Fruit fly (Drosophila melanogaster) whole organism, prepupa: Measurements from ENCODE around the gene Cp19.

Experiments
- Blimp-1 ChIP-seq: fragments of 200-800 bp; sonication (Bioruptor generic); optimal IDR thresholded peaks from 3 replicates; lab custom pipeline; 2017; ENCODE audit warnings: missing biosample characterization, missing genetic modification characterization, mild to moderate bottlenecking, moderate library complexity, missing genetic modification reagents
- CG10631 ChIP-seq: fragments of 200-800 bp; sonication (Bioruptor generic); optimal IDR thresholded peaks from 2 replicates; lab custom pipeline; 2016; ENCODE audit warnings: missing biosample characterization, missing genetic modification characterization
- CG11294 ChIP-seq: fragments of 200-800 bp; sonication (Bioruptor generic); IDR thresholded peaks from 2 replicates; pipeline ENCODE4 v1.3.6; 2022; ENCODE audit warnings: missing biosample characterization, missing genetic modification characterization
- CG11762 ChIP-seq: fragments of 200-800 bp; sonication (Bioruptor generic); optimal IDR thresholded peaks from 3 replicates; lab custom pipeline; 2016; ENCODE audit warnings: missing biosample characterization, missing genetic modification characterization; ENCODE audit not compliant: insufficient read depth
- CG1621 ChIP-seq: fragments of 200-800 bp; sonication (Bioruptor generic); optimal IDR thresholded peaks from 3 replicates; lab custom pipeline; 2018; ENCODE audit warnings: missing biosample characterization, mild to moderate bottlenecking, missing genetic modification characterization
- CG16779 ChIP-seq: fragments of 200-800 bp; sonication (Bioruptor generic); optimal IDR thresholded peaks from 3 replicates; lab custom pipeline; 2017; ENCODE audit warnings: missing biosample characterization, mild to moderate bottlenecking, missing genetic modification characterization
- CG3032 ChIP-seq: fragments of 200-800 bp; optimal IDR thresholded peaks from 2 replicates; lab custom pipeline; 2019; ENCODE audit warnings: missing biosample characterization, mild to moderate bottlenecking, missing genetic modification characterization, moderate library complexity
- CG31627 ChIP-seq: fragments of 200-800 bp; sonication (Bioruptor generic); optimal IDR thresholded peaks from 3 replicates; lab custom pipeline; 2016; ENCODE audit warnings: missing biosample characterization, missing genetic modification characterization
- CG32006 ChIP-seq: fragments of 200-800 bp; sonication (Bioruptor generic); optimal IDR thresholded peaks from 3 replicates; lab custom pipeline; 2017; ENCODE audit warnings: missing biosample characterization, mild to moderate bottlenecking, missing genetic modification characterization
- CG34406 ChIP-seq: fragments of 200-800 bp; sonication (Bioruptor generic); optimal IDR thresholded peaks from 3 replicates; lab custom pipeline; 2016; ENCODE audit warnings: missing biosample characterization, missing genetic modification characterization
- CG3919 ChIP-seq: fragments of 200-800 bp; sonication (Bioruptor generic); optimal IDR thresholded peaks from 3 replicates; lab custom pipeline; 2016; ENCODE audit warnings: missing biosample characterization, missing genetic modification characterization
- CG6163 ChIP-seq: fragments of 200-800 bp; sonication (Bioruptor generic); IDR thresholded peaks from 3 replicates; pipeline ENCODE4 v1.3.6; 2022; ENCODE audit warnings: missing biosample characterization, missing genetic modification characterization
- CG6792 ChIP-seq: fragments of 200-800 bp; sonication (Bioruptor generic); optimal IDR thresholded peaks from 3 replicates; lab custom pipeline; 2016; ENCODE audit warnings: missing biosample characterization, missing genetic modification characterization
- CG6854 ChIP-seq: fragments of 200-800 bp; sonication (Bioruptor generic); optimal IDR thresholded peaks from 2 replicates; lab custom pipeline; 2017; ENCODE audit warnings: missing biosample characterization, mild to moderate bottlenecking, missing genetic modification characterization
- CG8119 ChIP-seq: fragments of 200-800 bp; sonication (Bioruptor generic); IDR thresholded peaks from 3 replicates; pipeline ENCODE4 v1.3.6; 2022; ENCODE audit warnings: missing biosample characterization, missing genetic modification characterization
- CG8319 ChIP-seq: fragments of 200-800 bp; sonication (Bioruptor generic); optimal IDR thresholded peaks from 3 replicates; lab custom pipeline; 2016; ENCODE audit warnings: missing biosample characterization, missing genetic modification characterization
- CG9139 ChIP-seq: fragments of 200-800 bp; sonication (Bioruptor generic); optimal IDR thresholded peaks from 3 replicates; lab custom pipeline; 2017; ENCODE audit warnings: missing biosample characterization, mild to moderate bottlenecking, missing genetic modification characterization
- Eip75B ChIP-seq: fragments of 200-800 bp; sonication (Bioruptor generic); optimal IDR thresholded peaks from 3 replicates; lab custom pipeline; 2016; ENCODE audit warnings: missing biosample characterization, missing genetic modification characterization
- Eip78C ChIP-seq: fragments of 200-800 bp; sonication (Bioruptor generic); peaks from one replicate; lab custom pipeline; 2016; ENCODE audit warnings: missing biosample characterization, missing genetic modification characterization
- Eip93F ChIP-seq: fragments of 200-800 bp; sonication (Bioruptor generic); optimal IDR thresholded peaks from 2 replicates; lab custom pipeline; 2016; ENCODE audit warnings: missing biosample characterization, mild to moderate bottlenecking, missing genetic modification characterization
- Ets21C ChIP-seq: fragments of 200-800 bp; sonication (Bioruptor generic); optimal IDR thresholded peaks from 3 replicates; lab custom pipeline; 2016; ENCODE audit warnings: missing biosample characterization, missing genetic modification characterization
- Ets96B ChIP-seq: fragments of 200-800 bp; optimal IDR thresholded peaks from 2 replicates; lab custom pipeline; 2019; ENCODE audit warnings: missing biosample characterization, mild to moderate bottlenecking, missing genetic modification characterization, moderate library complexity
- Gug ChIP-seq: fragments of 200-800 bp; sonication (Bioruptor generic); IDR thresholded peaks from 2 replicates; pipeline ENCODE4 v1.3.6; 2022; ENCODE audit warnings: missing biosample characterization, missing genetic modification characterization
- Hr39 ChIP-seq: fragments of 200-800 bp; sonication (Bioruptor generic); optimal IDR thresholded peaks from 2 replicates; lab custom pipeline; 2016; ENCODE audit warnings: missing biosample characterization, missing genetic modification characterization
- Hr4 ChIP-seq: fragments of 200-800 bp; sonication (Bioruptor generic); optimal IDR thresholded peaks from 3 replicates; lab custom pipeline; 2016; ENCODE audit warnings: missing biosample characterization, missing genetic modification characterization
- Lpt ChIP-seq: fragments of 200-800 bp; sonication (Bioruptor generic); optimal IDR thresholded peaks from 3 replicates; lab custom pipeline; 2016; ENCODE audit warnings: missing biosample characterization, missing genetic modification characterization
- Met ChIP-seq: fragments of 200-800 bp; sonication (Bioruptor generic); optimal IDR thresholded peaks from 3 replicates; lab custom pipeline; 2016; ENCODE audit warnings: missing biosample characterization, missing genetic modification characterization
- OdsH ChIP-seq: fragments of 200-800 bp; sonication (Bioruptor generic); optimal IDR thresholded peaks from 3 replicates; lab custom pipeline; 2016; ENCODE audit warnings: missing biosample characterization, missing genetic modification characterization
- Smox ChIP-seq: fragments of 200-800 bp; sonication (Bioruptor generic); optimal IDR thresholded peaks from 3 replicates; lab custom pipeline; 2016; ENCODE audit warnings: missing biosample characterization, missing genetic modification characterization
- Sox102F ChIP-seq: fragments of 200-800 bp; sonication (Bioruptor generic); optimal IDR thresholded peaks from 2 replicates; lab custom pipeline; 2016; ENCODE audit warnings: missing biosample characterization, mild to moderate bottlenecking, missing genetic modification characterization
- Sox14 ChIP-seq: fragments of 200-800 bp; sonication (Bioruptor generic); optimal IDR thresholded peaks from 3 replicates; lab custom pipeline; 2016; ENCODE audit warnings: missing biosample characterization, missing genetic modification characterization
- Sox15 ChIP-seq: fragments of 200-800 bp; sonication (Bioruptor generic); optimal IDR thresholded peaks from 3 replicates; lab custom pipeline; 2016; ENCODE audit warnings: missing biosample characterization, missing genetic modification characterization
- achi ChIP-seq: fragments of 200-800 bp; sonication (Bioruptor generic); optimal IDR thresholded peaks from 3 replicates; lab custom pipeline; 2016; ENCODE audit warnings: missing biosample characterization, missing genetic modification characterization
- acj6 ChIP-seq: fragments of 200-800 bp; sonication (Bioruptor generic); optimal IDR thresholded peaks from 3 replicates; lab custom pipeline; 2016; ENCODE audit warnings: missing biosample characterization, missing genetic modification characterization
- cyc ChIP-seq: fragments of 200-800 bp; sonication (Bioruptor generic); optimal IDR thresholded peaks from 3 replicates; lab custom pipeline; 2016; ENCODE audit warnings: missing biosample characterization, missing genetic modification characterization
- dsx ChIP-seq: fragments of 200-800 bp; optimal IDR thresholded peaks from 3 replicates; lab custom pipeline; 2019; ENCODE audit warnings: missing biosample characterization, mild to moderate bottlenecking, missing genetic modification characterization, moderate library complexity; ENCODE audit not compliant: poor library complexity, severe bottlenecking
- eg ChIP-seq: fragments of 200-800 bp; sonication (Bioruptor generic); IDR thresholded peaks from 3 replicates; pipeline ENCODE4 v1.3.6; 2022; ENCODE audit warnings: missing biosample characterization, missing genetic modification characterization
- esn ChIP-seq: fragments of 200-800 bp; sonication (Bioruptor generic); optimal IDR thresholded peaks from 2 replicates; lab custom pipeline; 2016; ENCODE audit warnings: missing biosample characterization, mild to moderate bottlenecking, missing genetic modification characterization, moderate library complexity
- fkh ChIP-seq: fragments of 200-800 bp; sonication (Bioruptor generic); optimal IDR thresholded peaks from 3 replicates; lab custom pipeline; 2017; ENCODE audit warnings: missing biosample characterization, mild to moderate bottlenecking, missing genetic modification characterization, moderate library complexity
- lz ChIP-seq: fragments of 200-800 bp; sonication (Bioruptor generic); optimal IDR thresholded peaks from 3 replicates; lab custom pipeline; 2016; ENCODE audit warnings: missing biosample characterization, missing genetic modification characterization
- net ChIP-seq: fragments of 200-800 bp; sonication (Bioruptor generic); optimal IDR thresholded peaks from 3 replicates; lab custom pipeline; 2016; ENCODE audit warnings: missing biosample characterization, missing genetic modification characterization
- pdm3 ChIP-seq: fragments of 200-800 bp; sonication (Bioruptor generic); optimal IDR thresholded peaks from 3 replicates; lab custom pipeline; 2016; ENCODE audit warnings: missing biosample characterization, missing genetic modification characterization
- svp ChIP-seq: fragments of 200-800 bp; sonication (Bioruptor generic); peaks from one replicate; lab custom pipeline; 2016; ENCODE audit warnings: missing biosample characterization, missing genetic modification characterization
- topi ChIP-seq: fragments of 200-800 bp; sonication (Bioruptor generic); optimal IDR thresholded peaks from 3 replicates; lab custom pipeline; 2016; ENCODE audit warnings: missing biosample characterization, missing genetic modification characterization

The Cp19 gene

dm6 chr3L:8767876-8768275, 38.2 kb downstream of the Cp19 start (continued):
- TF ChIP-seq Sox15 (GFP tag; lab: Kevin White, UChicago) (peak; percentile 73), cyc (peak; percentile 56), eg (GFP tag; lab: Robert Waterston, UW) (peak; percentile 74), Sox14 (GFP tag; lab: Kevin White, UChicago) (peak; percentile 75), CG16779 (tag; lab: Kevin White, UChicago) (peak; percentile 35), Sox102F (GFP tag; lab: Kevin White, UChicago) (peak; percentile 62), esn (peak; percentile 70), pdm3 (peak; percentile 76), Hr4 (GFP tag; lab: Kevin White, UChicago) (peak; percentile 77), lz (GFP tag; lab: Kevin White, UChicago) (peak; percentile 66), Hr39 (GFP tag; lab: Kevin White, UChicago) (peak; percentile 69), CG11762 (GFP tag; lab: Kevin White, UChicago) (peak; percentile 67), CG3032 (tag; lab: Kevin White, UChicago) (peak; percentile 69), CG8119 (GFP tag; lab: Robert Waterston, UW) (peak; percentile 74), svp (peak; percentile 80), CG34406 (GFP tag; lab: Kevin White, UChicago) (peak; percentile 65)

DNA sequence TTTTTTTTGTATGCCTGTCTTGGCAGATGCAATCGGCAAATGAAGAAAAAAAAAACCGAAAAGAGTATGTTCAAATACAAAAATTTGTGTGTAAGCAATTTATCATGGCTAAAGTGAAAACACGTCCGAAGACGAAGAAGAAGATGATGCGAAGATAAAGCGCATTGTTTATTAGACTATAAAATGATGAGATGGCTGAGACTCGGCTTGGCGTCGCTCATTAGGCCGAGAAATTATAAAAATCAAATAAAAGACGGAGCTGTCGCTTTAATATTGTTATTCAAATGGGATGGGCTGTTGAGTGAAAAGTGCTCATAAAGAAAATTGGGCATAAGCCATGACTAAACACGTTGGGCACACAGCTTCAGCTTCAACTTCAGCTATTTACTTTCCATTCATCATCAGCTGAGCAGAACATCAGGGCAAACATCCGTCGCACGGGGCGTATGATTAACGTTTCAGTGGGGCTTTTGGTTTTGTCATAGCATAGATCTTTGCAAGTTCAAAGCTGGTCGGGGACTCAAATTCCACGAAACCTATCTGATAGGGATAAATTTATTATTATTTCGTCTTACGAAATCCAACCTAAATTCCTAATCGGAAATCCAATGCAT, 41.1 kb downstream of the Cp19 start:
- TF ChIP-seq Eip78C = peak; percentile 9
- no peak for TF ChIP-seq CG11762 (GFP tag; lab: Kevin White, UChicago)
- peak; percentile 61 for TF ChIP-seq fkh (GFP tag; lab: Kevin White, UChicago)

DNA sequence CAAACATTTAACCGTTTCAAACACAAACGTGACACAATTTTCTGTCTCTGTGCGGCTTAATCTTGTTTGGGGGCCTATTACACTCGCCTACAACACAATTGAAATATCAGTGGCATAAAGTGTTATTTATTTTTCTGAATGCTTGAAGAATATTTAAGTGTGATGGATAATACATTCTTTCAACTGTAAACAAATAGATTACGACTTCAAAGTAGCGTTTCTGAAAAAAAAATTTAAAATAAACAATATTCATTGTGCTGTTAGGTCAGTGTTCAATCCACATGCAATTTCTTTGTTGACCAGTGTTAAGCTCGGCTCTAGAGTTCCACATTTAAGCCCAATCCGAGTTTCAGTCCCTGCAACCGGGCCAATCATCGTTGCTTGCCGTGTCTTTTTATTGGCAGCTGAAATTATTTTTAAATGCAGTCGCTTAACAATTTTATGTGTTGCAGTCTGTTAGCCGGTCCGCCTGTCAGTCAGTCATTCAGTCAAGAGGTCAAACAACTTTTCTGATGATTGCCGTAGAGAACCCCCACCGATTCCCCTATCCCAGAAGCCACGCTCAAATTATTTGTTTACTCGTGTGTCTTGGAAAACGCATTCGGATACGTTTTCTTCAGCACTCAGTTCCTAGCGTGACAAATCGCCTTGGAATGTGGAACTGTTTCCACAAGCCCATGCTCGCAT, 43.5 kb downstream of the Cp19 start:
- TF ChIP-seq Ets96B (tag; lab: Kevin White, UChicago) = peak; percentile 64
- TF ChIP-seq fkh (GFP tag; lab: Kevin White, UChicago) = no peak
- peak; percentile 78 for TF ChIP-seq OdsH
- TF ChIP-seq Gug (GFP tag; lab: Robert Waterston, UW) = peak; percentile 57
- peak; percentile 24 for TF ChIP-seq lz (GFP tag; lab: Kevin White, UChicago)
- peak; percentile 28 for TF ChIP-seq Sox102F (GFP tag; lab: Kevin White, UChicago)
- peak; percentile 1 for TF ChIP-seq Smox (GFP tag; lab: Kevin White, UChicago)
- TF ChIP-seq CG34406 (GFP tag; lab: Kevin White, UChicago) = peak; percentile 65
- TF ChIP-seq CG1621 (tag; lab: Kevin White, UChicago) = peak; percentile 60
- peak; percentile 72 for TF ChIP-seq pdm3
- TF ChIP-seq Blimp-1 (GFP tag; lab: Kevin White, UChicago) = no peak
- TF ChIP-seq achi (GFP tag; lab: Kevin White, UChicago) = peak; percentile 66
- TF ChIP-seq CG8319 (GFP tag; lab: Kevin White, UChicago) = peak; percentile 13
- TF ChIP-seq CG32006 (GFP tag; lab: Kevin White, UChicago) = peak; percentile 76
- peak; percentile 71 for TF ChIP-seq Hr4 (GFP tag; lab: Kevin White, UChicago)
- peak; percentile 69 for TF ChIP-seq CG3919 (GFP tag; lab: Kevin White, UChicago)
- peak; percentile 74 for TF ChIP-seq CG6163 (GFP tag; lab: Robert Waterston, UW)
- TF ChIP-seq Sox14 (GFP tag; lab: Kevin White, UChicago) = peak; percentile 31
- peak; percentile 70 for TF ChIP-seq net
- TF ChIP-seq Ets21C (GFP tag; lab: Kevin White, UChicago) = no peak
- peak; percentile 94 for TF ChIP-seq Eip78C
- no peak for TF ChIP-seq CG6854 (GFP tag; lab: Kevin White, UChicago)
- peak; percentile 60 for TF ChIP-seq Lpt (GFP tag; lab: Kevin White, UChicago)
- TF ChIP-seq CG16779 (tag; lab: Kevin White, UChicago) = no peak
- TF ChIP-seq CG9139 (GFP tag; lab: Kevin White, UChicago) = peak; percentile 1
- TF ChIP-seq Eip93F (GFP tag; lab: Kevin White, UChicago) = no peak
- peak; percentile 46; the same call in 1 of the 2 replicates for TF ChIP-seq CG11294 (GFP tag; lab: Robert Waterston, UW)
- TF ChIP-seq cyc = no peak
- peak; percentile 47 for TF ChIP-seq dsx (GFP tag; lab: Kevin White, UChicago)
- TF ChIP-seq Met (GFP tag; lab: Kevin White, UChicago) = peak; percentile 37
- TF ChIP-seq CG11762 (GFP tag; lab: Kevin White, UChicago) = peak; percentile 47
- TF ChIP-seq acj6 (GFP tag; lab: Kevin White, UChicago) = peak; percentile 60
- peak; percentile 56 for TF ChIP-seq CG6792
- peak; percentile 32 for TF ChIP-seq Eip75B (GFP tag; lab: Kevin White, UChicago)
- peak; percentile 10 for TF ChIP-seq topi
- peak; percentile 26 for TF ChIP-seq CG31627 (GFP tag; lab: Kevin White, UChicago)
- TF ChIP-seq CG10631 (GFP tag; lab: Kevin White, UChicago) = peak; percentile 35
